Fruit fly (Drosophila melanogaster): Measurements from ENCODE around the gene nej.

dm6 chrX:9636835-9637234, 50.0 kb downstream of the nej start:
- TF ChIP-seq CG33017 (tag; optimal IDR thresholded peaks at IDR 0.05), result no peak
- TF ChIP-seq ovo (GFP tag; optimal IDR thresholded peaks at IDR 0.05), result no peak
- TF ChIP-seq Mnt (GFP tag; optimal IDR thresholded peaks at IDR 0.05), result no peak
- no peak for TF ChIP-seq CG7101 (tag; optimal IDR thresholded peaks at IDR 0.05)
- no peak for TF ChIP-seq CG14711 (tag; optimal IDR thresholded peaks at IDR 0.05)
- TF ChIP-seq Crg-1 (GFP tag; optimal IDR thresholded peaks at IDR 0.05), result no peak
- no peak for TF ChIP-seq cnc (optimal IDR thresholded peaks at IDR 0.05)
